Fruit fly (Drosophila melanogaster) whole organism, embryonic: ENCODE data around the gene CG5390.

ENCODE experiments used
- CG11504 ChIP-seq: fragments of 200-800 bp; sonication (Bioruptor generic); optimal IDR thresholded peaks from 3 replicates; lab custom pipeline; 2019; ENCODE audit warnings: missing biosample characterization, mild to moderate bottlenecking, missing genetic modification characterization, moderate library complexity
- CG12219 ChIP-seq: fragments of 200-800 bp; sonication (Bioruptor generic); optimal IDR thresholded peaks from 3 replicates; lab custom pipeline; 2018; ENCODE audit warnings: missing biosample characterization, mild to moderate bottlenecking, missing genetic modification characterization
- CG12391 ChIP-seq: fragments of 200-800 bp; sonication (Bioruptor generic); optimal IDR thresholded peaks from 3 replicates; lab custom pipeline; 2018; ENCODE audit warnings: missing biosample characterization, mild to moderate bottlenecking, missing genetic modification characterization, moderate library complexity
- CG13287 ChIP-seq: fragments of 200-800 bp; sonication (Bioruptor generic); IDR thresholded peaks from 2 replicates; pipeline ENCODE4 v1.3.6; 2022; ENCODE audit warnings: missing biosample characterization, missing genetic modification characterization; ENCODE audit not compliant: partially characterized antibody
- CG13424 ChIP-seq: fragments of 200-800 bp; sonication (Bioruptor generic); optimal IDR thresholded peaks from 2 replicates; lab custom pipeline; 2019; ENCODE audit warnings: missing biosample characterization, mild to moderate bottlenecking, missing genetic modification characterization, moderate library complexity
- CG15269 ChIP-seq: fragments of 200-800 bp; sonication (Bioruptor generic); optimal IDR thresholded peaks from 2 replicates; lab custom pipeline; 2018; ENCODE audit warnings: missing biosample characterization, mild to moderate bottlenecking, missing genetic modification characterization, moderate library complexity
- CG17359 ChIP-seq: fragments of 200-800 bp; sonication (Bioruptor generic); optimal IDR thresholded peaks from 3 replicates; lab custom pipeline; 2018; ENCODE audit warnings: missing biosample characterization, mild to moderate bottlenecking, missing genetic modification characterization, moderate library complexity
- CG17568 ChIP-seq: fragments of 200-800 bp; sonication (Bioruptor generic); optimal IDR thresholded peaks from 2 replicates; lab custom pipeline; 2018; ENCODE audit warnings: missing biosample characterization, mild to moderate bottlenecking, missing genetic modification characterization, moderate library complexity
- CG18262 ChIP-seq: fragments of 200-800 bp; optimal IDR thresholded peaks from 3 replicates; lab custom pipeline; 2019; ENCODE audit warnings: missing biosample characterization, mild to moderate bottlenecking, missing genetic modification characterization, moderate library complexity
- CG31365 ChIP-seq: fragments of 200-800 bp; sonication (Bioruptor generic); optimal IDR thresholded peaks from 2 replicates; lab custom pipeline; 2018; ENCODE audit warnings: missing biosample characterization, mild to moderate bottlenecking, missing genetic modification characterization
- CG3281 ChIP-seq: fragments of 200-800 bp; sonication (Bioruptor generic); optimal IDR thresholded peaks from 3 replicates; lab custom pipeline; 2017; ENCODE audit warnings: missing biosample characterization, mild to moderate bottlenecking, missing genetic modification characterization
- CG5180 ChIP-seq: fragments of 200-800 bp; sonication (Bioruptor generic); optimal IDR thresholded peaks from 3 replicates; lab custom pipeline; 2017; ENCODE audit warnings: missing biosample characterization, missing genetic modification characterization, mild to moderate bottlenecking, moderate library complexity, missing genetic modification reagents
- CG6254 ChIP-seq: fragments of 200-800 bp; sonication (Bioruptor generic); optimal IDR thresholded peaks from 3 replicates; lab custom pipeline; 2017; ENCODE audit warnings: mild to moderate bottlenecking, missing biosample characterization, missing genetic modification reagents, missing genetic modification characterization
- CG6689 ChIP-seq: fragments of 200-800 bp; sonication (Bioruptor generic); IDR thresholded peaks from 2 replicates; pipeline ENCODE4 v1.3.6; 2022; ENCODE audit warnings: missing biosample characterization, missing genetic modification characterization
- CG7839 ChIP-seq: fragments of 200-800 bp; sonication (Bioruptor generic); optimal IDR thresholded peaks from 3 replicates; lab custom pipeline; 2018; ENCODE audit warnings: missing biosample characterization, mild to moderate bottlenecking, missing genetic modification characterization, moderate library complexity
- CG9609 ChIP-seq: fragments of 200-800 bp; sonication (Bioruptor generic); optimal IDR thresholded peaks from 3 replicates; lab custom pipeline; 2016; ENCODE audit warnings: missing biosample characterization, missing genetic modification characterization
- D19A ChIP-seq: fragments of 200-800 bp; optimal IDR thresholded peaks from 3 replicates; lab custom pipeline; 2019; ENCODE audit warnings: missing biosample characterization, mild to moderate bottlenecking, missing genetic modification characterization, moderate library complexity
- D19B ChIP-seq: fragments of 200-800 bp; sonication (Bioruptor generic); optimal IDR thresholded peaks from 2 replicates; lab custom pipeline; 2017; ENCODE audit warnings: missing biosample characterization, mild to moderate bottlenecking, missing genetic modification characterization
- HLH4C ChIP-seq: fragments of 200-800 bp; sonication (Bioruptor generic); IDR thresholded peaks from 3 replicates; pipeline ENCODE4 v1.3.6; 2022; ENCODE audit warnings: missing biosample characterization, missing genetic modification characterization; ENCODE audit not compliant: partially characterized antibody
- HLHmδ ChIP-seq: fragments of 200-800 bp; sonication (Bioruptor generic); optimal IDR thresholded peaks from 2 replicates; lab custom pipeline; 2018; ENCODE audit warnings: missing biosample characterization, mild to moderate bottlenecking, missing genetic modification characterization, moderate library complexity
- Hr51 ChIP-seq, 2 experiments: fragments of 200-800 bp; sonication (Bioruptor generic); optimal IDR thresholded peaks; 2 replicates in 1 of 2; 3 replicates in 1 of 2; lab custom pipeline; 2016 to 2018; ENCODE audit warnings: missing biosample characterization in 2 of 2, missing genetic modification characterization in 2 of 2, mild to moderate bottlenecking in 1 of 2, moderate library complexity in 1 of 2
- Meics ChIP-seq: fragments of 200-800 bp; sonication (Bioruptor generic); optimal IDR thresholded peaks from 2 replicates; lab custom pipeline; 2017; ENCODE audit warnings: missing biosample characterization, mild to moderate bottlenecking, missing genetic modification characterization
- YL-1 ChIP-seq: fragments of 200-800 bp; sonication (Bioruptor generic); optimal IDR thresholded peaks from 3 replicates; lab custom pipeline; 2017; ENCODE audit warnings: missing biosample characterization, mild to moderate bottlenecking, missing genetic modification characterization
- corto ChIP-seq: fragments of 200-800 bp; sonication (Bioruptor generic); optimal IDR thresholded peaks from 2 replicates; lab custom pipeline; 2016; ENCODE audit warnings: missing biosample characterization, mild to moderate bottlenecking, missing genetic modification characterization, moderate library complexity
- dmrt11E ChIP-seq: fragments of 200-800 bp; sonication (Bioruptor generic); optimal IDR thresholded peaks from 3 replicates; lab custom pipeline; 2018; ENCODE audit warnings: missing biosample characterization, mild to moderate bottlenecking, missing genetic modification characterization, moderate library complexity
- dysf ChIP-seq: fragments of 200-800 bp; sonication (Bioruptor generic); IDR thresholded peaks from 3 replicates; pipeline ENCODE4 v1.3.6; 2022; ENCODE audit warnings: missing biosample characterization, missing genetic modification characterization
- esg ChIP-seq: fragments of 200-800 bp; sonication (Bioruptor generic); conservative IDR thresholded peaks from 2 replicates; pipeline ENCODE4 v1.3.6; 2022; ENCODE audit warnings: missing biosample characterization, missing genetic modification characterization
- eve ChIP-seq, 2 experiments: fragments of >200 bp; optimal IDR thresholded peaks; 2 replicates each; lab custom pipeline; 2017; ENCODE audit warnings: missing biosample characterization in 2 of 2, missing genetic modification characterization in 2 of 2
- fd96Cb ChIP-seq: fragments of 200-800 bp; sonication (Bioruptor generic); optimal IDR thresholded peaks from 2 replicates; lab custom pipeline; 2018; ENCODE audit warnings: missing biosample characterization, mild to moderate bottlenecking, missing genetic modification characterization, moderate library complexity
- grau ChIP-seq: fragments of 200-800 bp; optimal IDR thresholded peaks from 3 replicates; lab custom pipeline; 2019; ENCODE audit warnings: missing biosample characterization, mild to moderate bottlenecking, missing genetic modification characterization, moderate library complexity
- hkb ChIP-seq, 2 experiments: fragments of 200-800 bp in 1 of 2; fragments of >200 bp in 1 of 2; sonication (Bioruptor generic) in 1 of 2; IDR thresholded peaks in 1 of 2; optimal IDR thresholded peaks in 1 of 2; 2 replicates each; pipeline versions ENCODE4 v1.3.6 to Lab custom; 2017 to 2022; ENCODE audit warnings: missing biosample characterization in 1 of 2, missing genetic modification characterization in 1 of 2
- lbe ChIP-seq: fragments of 200-800 bp; sonication (Bioruptor generic); optimal IDR thresholded peaks from 2 replicates; lab custom pipeline; 2016; ENCODE audit warnings: missing biosample characterization, mild to moderate bottlenecking, missing genetic modification characterization
- lilli ChIP-seq: fragments of 200-800 bp; sonication (Bioruptor generic); optimal IDR thresholded peaks from 3 replicates; lab custom pipeline; 2016; ENCODE audit warnings: missing biosample characterization, missing genetic modification characterization
- nmo ChIP-seq: fragments of 200-800 bp; sonication (Bioruptor generic); optimal IDR thresholded peaks from 2 replicates; lab custom pipeline; 2018; ENCODE audit warnings: missing biosample characterization, mild to moderate bottlenecking, missing genetic modification characterization, moderate library complexity
- onecut ChIP-seq: fragments of 200-800 bp; sonication (Bioruptor generic); IDR thresholded peaks from 2 replicates; pipeline ENCODE4 v1.3.6; 2022; ENCODE audit warnings: missing biosample characterization, missing genetic modification characterization
- phol ChIP-seq: fragments of 200-800 bp; sonication (Bioruptor generic); optimal IDR thresholded peaks from 3 replicates; lab custom pipeline; 2018; ENCODE audit warnings: missing biosample characterization, mild to moderate bottlenecking, missing genetic modification characterization, moderate library complexity
- row ChIP-seq: fragments of 200-800 bp; sonication (Bioruptor generic); IDR thresholded peaks from 3 replicates; pipeline ENCODE4 v1.3.6; 2022; ENCODE audit warnings: missing biosample characterization, missing genetic modification characterization
- shn ChIP-seq: fragments of 200-800 bp; sonication (Bioruptor generic); optimal IDR thresholded peaks from 3 replicates; lab custom pipeline; 2016; ENCODE audit warnings: missing biosample characterization, missing genetic modification characterization
- slbo ChIP-seq: fragments of 200-800 bp; sonication (Bioruptor generic); IDR thresholded peaks from 2 replicates; pipeline ENCODE4 v1.3.6; 2022; ENCODE audit warnings: missing biosample characterization, missing genetic modification characterization
- sob ChIP-seq: fragments of 200-800 bp; sonication (Bioruptor generic); IDR thresholded peaks from 2 replicates; pipeline ENCODE4 v1.3.6; 2022; ENCODE audit warnings: missing biosample characterization, missing genetic modification characterization
- stwl ChIP-seq: fragments of 200-800 bp; sonication (Bioruptor generic); optimal IDR thresholded peaks from 3 replicates; lab custom pipeline; 2018; ENCODE audit warnings: missing biosample characterization, mild to moderate bottlenecking, missing genetic modification characterization, moderate library complexity
- tap ChIP-seq: fragments of 200-800 bp; optimal IDR thresholded peaks from 3 replicates; lab custom pipeline; 2019; ENCODE audit warnings: missing biosample characterization, mild to moderate bottlenecking, missing genetic modification characterization, moderate library complexity
- tll ChIP-seq, 2 experiments: fragments of 200-800 bp in 1 of 2; fragments of >200 bp in 1 of 2; sonication (Bioruptor generic) in 1 of 2; optimal IDR thresholded peaks; 2 replicates each; lab custom pipeline; 2017 to 2019; ENCODE audit warnings: missing biosample characterization in 2 of 2, missing genetic modification characterization in 2 of 2, mild to moderate bottlenecking in 1 of 2, moderate library complexity in 1 of 2
- unpg ChIP-seq: fragments of 200-800 bp; sonication (Bioruptor generic); optimal IDR thresholded peaks from 3 replicates; lab custom pipeline; 2018; ENCODE audit warnings: missing biosample characterization, mild to moderate bottlenecking, missing genetic modification characterization, moderate library complexity
- vvl ChIP-seq: fragments of 200-800 bp; sonication (Bioruptor generic); IDR thresholded peaks from 2 replicates; pipeline ENCODE4 v1.3.6; 2022; ENCODE audit warnings: missing biosample characterization, missing genetic modification characterization

CG5390 gene

dm6 chr2L:10299810-10300147, 6.6 kb downstream of the CG5390 start, which contains the start of gene CYLD (continued):
- TF ChIP-seq HLHmδ (GFP tag; lab: Kevin White, UChicago) (no peak), dysf (peak; percentile 62; the same call in 1 of the 3 replicates), CG6689 (GFP tag; lab: Robert Waterston, UW) (peak; percentile 70), CG17568 (GFP tag; lab: Kevin White, UChicago) (no peak), lilli (peak; percentile 53), CG6254 (GFP tag; lab: Kevin White, UChicago) (peak; percentile 21)

DNA sequence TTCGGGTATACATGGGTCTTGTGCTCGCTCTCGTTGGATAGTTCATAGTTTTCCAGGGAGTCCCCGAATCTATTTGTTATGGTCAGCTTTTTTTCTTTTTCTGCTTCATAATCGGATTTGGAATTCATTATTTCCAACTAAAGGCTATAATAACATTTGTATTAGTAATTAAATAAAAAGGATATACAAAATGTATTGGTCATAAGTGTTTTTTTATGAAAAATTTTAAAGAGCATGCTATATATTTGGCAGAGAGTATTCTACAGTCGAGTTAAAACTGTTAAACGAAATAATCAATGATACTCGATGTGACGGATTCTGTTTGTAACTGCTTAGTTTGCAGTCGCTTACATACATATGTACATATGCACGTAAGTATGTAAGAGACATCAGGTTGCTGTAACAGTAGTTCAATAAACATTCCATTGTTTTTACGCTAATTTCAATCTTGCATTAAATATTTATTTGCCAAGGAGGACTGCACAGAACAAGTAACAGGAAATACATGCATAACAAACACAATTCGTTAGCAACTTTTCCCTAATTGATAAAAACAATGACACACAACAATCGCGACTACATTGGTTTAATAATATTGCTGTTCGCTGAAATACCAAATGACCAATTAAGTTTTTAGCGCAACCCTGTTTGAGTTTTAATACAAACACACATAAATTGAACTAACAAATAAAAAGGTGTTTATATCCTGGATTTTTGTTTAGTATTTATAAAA, 7.2 kb downstream of the CG5390 start:
- TF ChIP-seq CG12391 (tag; lab: Kevin White, UChicago) (peak; percentile 23), fd96Cb (peak; percentile 9), esg (no peak), lbe (no peak), Meics (GFP tag; lab: Kevin White, UChicago) (peak; percentile 3), CG18262 (tag; lab: Kevin White, UChicago) (peak; percentile 0), shn (GFP tag; lab: Kevin White, UChicago) (no peak), CG7839 (peak; percentile 60), CG3281 (GFP tag; lab: Kevin White, UChicago) (no peak), nmo (GFP tag; lab: Kevin White, UChicago) (peak; percentile 30), CG13424 (peak; percentile 13), hkb (optimal IDR thresholded peaks at IDR 0.05; lab: Kevin White, UChicago) (no peak), hkb (GFP tag; IDR thresholded peaks at IDR 0.05; lab: Robert Waterston, UW) (0 out of 2 replicates have a peak, but pooled peaks have one; percentile 13), row (GFP tag; lab: Robert Waterston, UW) (peak; percentile 47; the same call in 2 of the 3 replicates), dmrt11E (tag; lab: Kevin White, UChicago) (peak; percentile 20), CG12219 (GFP tag; lab: Kevin White, UChicago) (peak; percentile 17), CG9609 (no peak), dysf (peak; percentile 49; the same call in 1 of the 3 replicates), CG31365 (tag; lab: Kevin White, UChicago) (peak; percentile 55), sob (GFP tag; lab: Robert Waterston, UW) (0 out of 2 replicates have a peak, but pooled peaks have one; percentile 32), YL-1 (GFP tag; lab: Kevin White, UChicago) (no peak), HLH4C (GFP tag; lab: Robert Waterston, UW) (0 out of 3 replicates have a peak, but pooled peaks have one; percentile 47), vvl (GFP tag; lab: Robert Waterston, UW) (peak; percentile 17; the same call in 1 of the 2 replicates), D19B (GFP tag; lab: Kevin White, UChicago) (peak; percentile 40), eve (GFP tag; optimal IDR thresholded peaks at IDR 0.05; lab: Kevin White, UChicago) (peak in 1 of 2 experiments; percentile 41), onecut (peak; percentile 62), stwl (no peak), corto (GFP tag; lab: Kevin White, UChicago) (no peak), CG17359 (tag; lab: Kevin White, UChicago) (peak; percentile 16), CG11504 (tag; lab: Kevin White, UChicago) (peak; percentile 31), CG13287 (GFP tag; lab: Robert Waterston, UW) (0 out of 2 replicates have a peak, but pooled peaks have one; percentile 50), tll (GFP tag; optimal IDR thresholded peaks at IDR 0.05; lab: Kevin White, UChicago) (no peak), slbo (GFP tag; lab: Robert Waterston, UW) (0 out of 2 replicates have a peak, but pooled peaks have one; percentile 7), grau (tag; lab: Kevin White, UChicago) (peak; percentile 36), D19A (tag; lab: Kevin White, UChicago) (peak; percentile 90), phol (tag; lab: Kevin White, UChicago) (peak; percentile 5), Hr51 (GFP tag; optimal IDR thresholded peaks at IDR 0.05; lab: Kevin White, UChicago) (peak in 1 of 2 experiments; percentile 42), unpg (GFP tag; lab: Kevin White, UChicago) (peak; percentile 30), CG5180 (GFP tag; lab: Kevin White, UChicago) (no peak), CG15269 (tag; lab: Kevin White, UChicago) (peak; percentile 47), tap (tag; lab: Kevin White, UChicago) (peak; percentile 6)
